Worm (Caenorhabditis elegans) whole organism, young adult: ENCODE measurements around the gene col-72.
"Not testable (repeated sequence)": the region's sequence is repeated elsewhere in the genome, so short reads cannot be mapped to it uniquely, and the experiment has no call there.

Experiments
- B0019.2 ChIP-seq: fragments of 200-800 bp; sonication (Bioruptor generic); conservative IDR thresholded peaks from 2 replicates; pipeline ENCODE4 v1.3.6; 2022; ENCODE audit warnings: missing genetic modification reagents, missing genetic modification characterization, missing compliant biosample characterization
- B0261.1 ChIP-seq: sonication (generic microtip); optimal IDR thresholded peaks from 2 replicates; lab custom pipeline; 2016; ENCODE audit warnings: mild to moderate bottlenecking, missing genetic modification characterization, moderate library complexity, missing compliant biosample characterization
- C06A6.2 ChIP-seq: fragments of 200-800 bp; sonication (Bioruptor generic); conservative IDR thresholded peaks from 2 replicates; pipeline ENCODE4 v1.3.6; 2022; ENCODE audit warnings: missing genetic modification characterization, missing compliant biosample characterization
- C17E4.6 ChIP-seq: fragments of 200-800 bp; sonication (Bioruptor generic); IDR thresholded peaks from 2 replicates; pipeline ENCODE4 v1.3.6; 2022; ENCODE audit warnings: missing genetic modification reagents, missing genetic modification characterization, missing compliant biosample characterization
- D2030.7 ChIP-seq: fragments of 200-800 bp; sonication (Bioruptor generic); IDR thresholded peaks from 2 replicates; pipeline ENCODE4 v1.3.6; 2022; ENCODE audit warnings: missing genetic modification reagents, missing genetic modification characterization, missing compliant biosample characterization
- F33H1.4 ChIP-seq: fragments of 200-800 bp; sonication (Bioruptor generic); IDR thresholded peaks from 2 replicates; pipeline ENCODE4 v1.3.6; 2022; ENCODE audit warnings: missing genetic modification reagents, missing genetic modification characterization, missing compliant biosample characterization
- K11D2.4 ChIP-seq: fragments of 200-800 bp; sonication (Bioruptor generic); IDR thresholded peaks from 2 replicates; pipeline ENCODE4 v1.3.6; 2022; ENCODE audit warnings: missing genetic modification reagents, missing genetic modification characterization, missing compliant biosample characterization
- Y67H2A.10 ChIP-seq: fragments of 200-800 bp; sonication (Bioruptor generic); conservative IDR thresholded peaks from 2 replicates; pipeline ENCODE4 v1.3.6; 2022; ENCODE audit warnings: missing genetic modification reagents, missing genetic modification characterization, missing compliant biosample characterization
- ZK185.1 ChIP-seq: sonication (generic microtip); optimal IDR thresholded peaks from 2 replicates; lab custom pipeline; 2016; ENCODE audit warnings: mild to moderate bottlenecking, missing genetic modification characterization, missing compliant biosample characterization; ENCODE audit not compliant: poor library complexity, severe bottlenecking
- attf-3 ChIP-seq: fragments of 200-800 bp; sonication (Bioruptor generic); conservative IDR thresholded peaks from 2 replicates; pipeline ENCODE4 v1.3.6; 2022; ENCODE audit warnings: missing genetic modification reagents, missing genetic modification characterization, missing compliant biosample characterization
- attf-5 ChIP-seq: fragments of 200-800 bp; sonication (Bioruptor generic); optimal IDR thresholded peaks from 2 replicates; lab custom pipeline; 2018; ENCODE audit warnings: mild to moderate bottlenecking, missing genetic modification characterization, missing compliant biosample characterization
- cebp-1 ChIP-seq, 2 experiments: fragments of 200-800 bp in 1 of 2; sonication (Bioruptor generic) in 1 of 2; sonication (generic microtip) in 1 of 2; IDR thresholded peaks in 1 of 2; optimal IDR thresholded peaks in 1 of 2; 2 replicates each; pipeline versions ENCODE4 v1.3.6 to Lab custom; 2017 to 2022; ENCODE audit warnings: missing compliant biosample characterization in 2 of 2, missing genetic modification characterization in 2 of 2, mild to moderate bottlenecking in 1 of 2, missing genetic modification reagents in 1 of 2, moderate library complexity in 1 of 2
- ceh-100 ChIP-seq: fragments of 200-800 bp; sonication (Bioruptor generic); IDR thresholded peaks from 2 replicates; pipeline ENCODE4 v1.3.6; 2022; ENCODE audit warnings: missing genetic modification reagents, missing genetic modification characterization, missing compliant biosample characterization
- ceh-27 ChIP-seq: fragments of 200-800 bp; sonication (Bioruptor generic); optimal IDR thresholded peaks from 2 replicates; lab custom pipeline; 2018; ENCODE audit warnings: mild to moderate bottlenecking, missing genetic modification characterization, moderate library complexity, missing compliant biosample characterization
- ceh-91 ChIP-seq: fragments of 200-800 bp; sonication (Bioruptor generic); IDR thresholded peaks from 2 replicates; pipeline ENCODE4 v1.3.6; 2022; ENCODE audit warnings: missing genetic modification reagents, missing genetic modification characterization, missing compliant biosample characterization
- dox-1 ChIP-seq: fragments of 200-800 bp; sonication (Bioruptor generic); IDR thresholded peaks from 2 replicates; pipeline ENCODE4 v1.3.6; 2022; ENCODE audit warnings: missing genetic modification reagents, missing genetic modification characterization, missing compliant biosample characterization
- egl-18 ChIP-seq: fragments of 200-800 bp; sonication (Bioruptor generic); IDR thresholded peaks from 2 replicates; pipeline ENCODE4 v1.3.6; 2022; ENCODE audit warnings: missing genetic modification reagents, missing genetic modification characterization, missing compliant biosample characterization
- egrh-3 ChIP-seq: fragments of 200-800 bp; sonication (Bioruptor generic); IDR thresholded peaks from 2 replicates; pipeline ENCODE4 v1.3.6; 2022; ENCODE audit warnings: missing genetic modification reagents, missing genetic modification characterization, missing compliant biosample characterization
- ekl-4 ChIP-seq: fragments of 200-800 bp; sonication (Bioruptor generic); IDR thresholded peaks from 2 replicates; pipeline ENCODE4 v1.3.6; 2022; ENCODE audit warnings: missing genetic modification reagents, missing genetic modification characterization, missing compliant biosample characterization
- hmg-1.2 ChIP-seq: fragments of 200-800 bp; sonication (Bioruptor generic); IDR thresholded peaks from 2 replicates; pipeline ENCODE4 v1.3.6; 2022; ENCODE audit warnings: missing genetic modification reagents, missing genetic modification characterization, missing compliant biosample characterization
- let-526 ChIP-seq: fragments of 200-800 bp; sonication (Bioruptor generic); IDR thresholded peaks from 2 replicates; pipeline ENCODE4 v1.3.6; 2022; ENCODE audit warnings: missing genetic modification reagents, missing genetic modification characterization, missing compliant biosample characterization
- lin-35 ChIP-seq, 3 experiments: fragments of 150-350 bp in 2 of 3; sonication (generic microtip) in 1 of 3; optimal IDR thresholded peaks; 2 replicates each; lab custom pipeline; 2014 to 2018; ENCODE audit warnings: missing biosample characterization in 3 of 3, missing genetic modification characterization in 3 of 3, missing genetic modification reagents in 3 of 3
- lin-40 ChIP-seq: sonication (generic microtip); optimal IDR thresholded peaks from 2 replicates; lab custom pipeline; 2016; ENCODE audit warnings: missing genetic modification characterization, mild to moderate bottlenecking, missing compliant biosample characterization, missing genotype, missing genetic modification reagents
- lin-54 ChIP-seq: fragments of 200-800 bp; sonication (Bioruptor generic); optimal IDR thresholded peaks from 2 replicates; lab custom pipeline; 2018; ENCODE audit warnings: mild to moderate bottlenecking, missing genetic modification characterization, missing compliant biosample characterization
- lsl-1 ChIP-seq: fragments of 200-800 bp; sonication (Bioruptor generic); optimal IDR thresholded peaks from 2 replicates; lab custom pipeline; 2018; ENCODE audit warnings: mild to moderate bottlenecking, missing genetic modification characterization, moderate library complexity, missing compliant biosample characterization
- madf-6 ChIP-seq: fragments of 200-800 bp; sonication (Bioruptor generic); IDR thresholded peaks from 2 replicates; pipeline ENCODE4 v1.3.6; 2022; ENCODE audit warnings: missing genetic modification reagents, missing genetic modification characterization, missing compliant biosample characterization
- madf-8 ChIP-seq: fragments of 200-800 bp; sonication (Bioruptor generic); conservative IDR thresholded peaks from 2 replicates; pipeline ENCODE4 v1.3.6; 2022; ENCODE audit warnings: missing genetic modification reagents, missing genetic modification characterization, missing compliant biosample characterization
- mcd-1 ChIP-seq: fragments of 200-800 bp; sonication (Bioruptor generic); IDR thresholded peaks from 2 replicates; pipeline ENCODE4 v1.3.6; 2022; ENCODE audit warnings: missing genetic modification reagents, missing genetic modification characterization, missing compliant biosample characterization
- nfyb-1 ChIP-seq: fragments of 200-800 bp; sonication (Bioruptor generic); IDR thresholded peaks from 2 replicates; pipeline ENCODE4 v1.3.6; 2022; ENCODE audit warnings: missing genetic modification reagents, missing genetic modification characterization, missing compliant biosample characterization
- pbrm-1 ChIP-seq: fragments of 200-800 bp; sonication (Bioruptor generic); IDR thresholded peaks from 2 replicates; pipeline ENCODE4 v1.3.6; 2022; ENCODE audit warnings: missing genetic modification reagents, missing genetic modification characterization, missing compliant biosample characterization
- rcor-1 ChIP-seq: fragments of 200-800 bp; sonication (Bioruptor generic); IDR thresholded peaks from 2 replicates; pipeline ENCODE4 v1.3.6; 2022; ENCODE audit warnings: missing genetic modification reagents, missing genetic modification characterization, missing compliant biosample characterization
- snpc-4 ChIP-seq, 5 experiments: fragments of 150-350 bp in 1 of 5; sonication (generic microtip) in 4 of 5; optimal IDR thresholded peaks; 2 replicates each; lab custom pipeline; 2014 to 2018; ENCODE audit warnings: missing genetic modification characterization in 5 of 5, missing biosample characterization in 3 of 5, antibody characterized with exemption in 2 of 5, mild to moderate bottlenecking in 2 of 5, missing compliant biosample characterization in 2 of 5, missing genotype in 2 of 5, moderate library complexity in 2 of 5, missing genetic modification reagents in 1 of 5
- tbp1 ChIP-seq: fragments of 200-800 bp; sonication (Bioruptor generic); optimal IDR thresholded peaks from 2 replicates; lab custom pipeline; 2018; ENCODE audit warnings: mild to moderate bottlenecking, missing genetic modification characterization, missing compliant biosample characterization
- ztf-26 ChIP-seq: sonication (generic microtip); optimal IDR thresholded peaks from 2 replicates; lab custom pipeline; 2017; ENCODE audit warnings: missing genetic modification characterization, missing compliant biosample characterization

col-72 gene

DNA sequence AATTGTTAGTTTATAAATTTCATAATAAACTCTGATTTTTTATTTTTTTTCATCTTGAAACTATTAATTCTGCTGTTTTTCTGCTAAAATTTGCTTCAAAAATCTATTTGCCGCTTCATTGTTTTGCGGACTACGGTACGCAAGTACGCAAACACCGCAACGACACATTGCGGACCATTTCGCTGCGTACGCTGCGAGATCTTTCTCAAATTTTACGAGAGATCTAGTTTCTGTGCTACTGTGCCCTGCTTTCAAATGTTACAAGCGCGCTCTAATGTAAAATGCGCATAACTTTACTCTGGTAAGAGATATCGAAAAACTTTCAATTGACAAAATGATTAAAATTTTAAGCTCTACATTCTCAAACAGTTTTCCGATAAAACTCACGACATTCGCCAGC lies 450 bp downstream of the col-72 start:
- TF ChIP-seq C06A6.2 (peak; percentile 81), nfyb-1 (GFP tag; lab: Robert Waterston, UW) (peak; percentile 84), attf-3 (peak; percentile 71), B0019.2 (GFP tag; lab: Robert Waterston, UW) (peak; percentile 51; the same call in 1 of the 2 replicates), cebp-1 (GFP tag; IDR thresholded peaks at IDR 0.05; lab: Robert Waterston, UW) (peak; percentile 58), cebp-1 (tag; optimal IDR thresholded peaks at IDR 0.05; lab: Kevin White, UChicago) (peak; percentile 62), ztf-26 (tag; lab: Kevin White, UChicago) (peak; percentile 5), let-526 (GFP tag; lab: Robert Waterston, UW) (peak; percentile 52; the same call in 1 of the 2 replicates), lin-40 (peak; percentile 68), Y67H2A.10 (GFP tag; lab: Robert Waterston, UW) (0 out of 2 replicates have a peak, but pooled peaks have one; percentile 9), B0261.1 (tag; lab: Kevin White, UChicago) (peak; percentile 42), D2030.7 (peak; percentile 62), mcd-1 (GFP tag; lab: Robert Waterston, UW) (peak; percentile 96), egl-18 (GFP tag; lab: Robert Waterston, UW) (peak; percentile 68; the same call in 1 of the 2 replicates), ceh-27 (GFP tag; lab: Kevin White, UChicago) (peak; percentile 72), F33H1.4 (GFP tag; lab: Robert Waterston, UW) (peak; percentile 50; the same call in 1 of the 2 replicates), lin-54 (peak; percentile 54), ZK185.1 (peak; percentile 51), attf-5 (GFP tag; lab: Kevin White, UChicago) (peak; percentile 79), dox-1 (GFP tag; lab: Robert Waterston, UW) (peak; percentile 76), egrh-3 (GFP tag; lab: Robert Waterston, UW) (0 out of 2 replicates have a peak, but pooled peaks have one; percentile 17), ceh-91 (peak; percentile 38; the same call in 1 of the 2 replicates), pbrm-1 (GFP tag; lab: Robert Waterston, UW) (peak; percentile 74; the same call in 1 of the 2 replicates), hmg-1.2 (GFP tag; lab: Robert Waterston, UW) (peak; percentile 94), C17E4.6 (GFP tag; lab: Robert Waterston, UW) (0 out of 2 replicates have a peak, but pooled peaks have one; percentile 20), ekl-4 (GFP tag; lab: Robert Waterston, UW) (peak; percentile 60; the same call in 1 of the 2 replicates), rcor-1 (GFP tag; lab: Robert Waterston, UW) (peak; percentile 55), snpc-4 (tag; optimal IDR thresholded peaks at IDR 0.05; lab: Kevin White, UChicago) (peak in 2 of 4 experiments; percentile 23 to 43), lsl-1 (GFP tag; lab: Kevin White, UChicago) (peak; percentile 63), lin-35 (GFP tag; optimal IDR thresholded peaks at IDR 0.05; lab: Kevin White, UChicago) (peak in 1 of 3 experiments; percentile 62), tbp1 (GFP tag; lab: Kevin White, UChicago) (peak; percentile 47), K11D2.4 (GFP tag; lab: Robert Waterston, UW) (peak; percentile 90), madf-6 (GFP tag; lab: Robert Waterston, UW) (peak; percentile 52), madf-8 (GFP tag; lab: Robert Waterston, UW) (0 out of 2 replicates have a peak, but pooled peaks have one; percentile 14), ceh-100 (GFP tag; lab: Robert Waterston, UW) (peak; percentile 68)
- TF ChIP-seq snpc-4 (GFP tag; optimal IDR thresholded peaks at IDR 0.05; lab: Kevin White, UChicago), result not testable (repeated sequence)
